Worm (Caenorhabditis elegans) whole organism, L3 larva: ENCODE measurements around the gene unc-23.

Source experiments
- R02D3.7 ChIP-seq: fragments of 150-350 bp; optimal IDR thresholded peaks from 2 replicates; lab custom pipeline; 2014; ENCODE audit warnings: missing biosample characterization, missing genetic modification characterization
- ZK546.5 ChIP-seq: sonication (generic microtip); optimal IDR thresholded peaks from 2 replicates; lab custom pipeline; 2017; ENCODE audit warnings: missing biosample characterization, missing genetic modification characterization
- aly-2 ChIP-seq: fragments of 150-350 bp; optimal IDR thresholded peaks from 2 replicates; lab custom pipeline; 2014; ENCODE audit warnings: missing biosample characterization, missing genetic modification characterization
- ama-1 ChIP-seq: fragments of 150-350 bp; optimal IDR thresholded peaks from 2 replicates; lab custom pipeline; 2018
- ceh-16 ChIP-seq: sonication (generic microtip); optimal IDR thresholded peaks from 2 replicates; lab custom pipeline; 2017; ENCODE audit warnings: missing biosample characterization, missing genetic modification characterization
- ceh-28 ChIP-seq: fragments of 150-350 bp; optimal IDR thresholded peaks from 2 replicates; lab custom pipeline; 2014; ENCODE audit warnings: missing biosample characterization, missing genetic modification reagents, missing genetic modification characterization
- ceh-82 ChIP-seq: fragments of 150-350 bp; optimal IDR thresholded peaks from 2 replicates; lab custom pipeline; 2014; ENCODE audit warnings: missing biosample characterization, missing genetic modification characterization
- ceh-9 ChIP-seq: sonication (generic microtip); optimal IDR thresholded peaks from 2 replicates; lab custom pipeline; 2018; ENCODE audit warnings: missing biosample characterization, missing genetic modification characterization
- daf-12 ChIP-seq: fragments of 150-350 bp; optimal IDR thresholded peaks from 2 replicates; lab custom pipeline; 2014; ENCODE audit warnings: missing biosample characterization, missing genetic modification reagents, missing genetic modification characterization
- egl-27 ChIP-seq: sonication (generic microtip); optimal IDR thresholded peaks from 4 replicates; lab custom pipeline; 2017; ENCODE audit warnings: missing biosample characterization, missing genetic modification reagents, missing genetic modification characterization
- egl-5 ChIP-seq: fragments of 150-350 bp; optimal IDR thresholded peaks from 2 replicates; lab custom pipeline; 2017; ENCODE audit warnings: missing biosample characterization, missing genetic modification reagents, missing genetic modification characterization, inconsistent platforms
- elt-1 ChIP-seq: fragments of 150-350 bp; optimal IDR thresholded peaks from 2 replicates; lab custom pipeline; 2014; ENCODE audit warnings: missing biosample characterization, missing genetic modification characterization
- elt-2 ChIP-seq: sonication (generic microtip); optimal IDR thresholded peaks from 2 replicates; lab custom pipeline; 2016; ENCODE audit warnings: missing genetic modification reagents, mild to moderate bottlenecking, missing genetic modification characterization, missing compliant biosample characterization
- elt-3 ChIP-seq, 3 experiments: fragments of 150-350 bp in 1 of 3; sonication (generic microtip) in 2 of 3; optimal IDR thresholded peaks; 2 replicates in 2 of 3; 4 replicates in 1 of 3; lab custom pipeline; 2014 to 2017; ENCODE audit warnings: missing biosample characterization in 3 of 3, missing genetic modification characterization in 3 of 3
- fkh-10 ChIP-seq: sonication (generic microtip); optimal IDR thresholded peaks from 2 replicates; lab custom pipeline; 2017; ENCODE audit warnings: missing biosample characterization, missing genetic modification reagents, missing genetic modification characterization
- fkh-2 ChIP-seq: fragments of 150-350 bp; optimal IDR thresholded peaks from 2 replicates; lab custom pipeline; 2014; ENCODE audit warnings: missing biosample characterization, missing genetic modification reagents, missing genetic modification characterization
- fos-1 ChIP-seq: fragments of 150-350 bp; optimal IDR thresholded peaks from 2 replicates; lab custom pipeline; 2014; ENCODE audit warnings: missing biosample characterization, missing genetic modification characterization
- hmg-11 ChIP-seq: sonication (generic microtip); optimal IDR thresholded peaks from 2 replicates; lab custom pipeline; 2016; ENCODE audit warnings: missing genetic modification characterization, missing compliant biosample characterization
- lin-15B ChIP-seq: fragments of 150-350 bp; optimal IDR thresholded peaks from 2 replicates; lab custom pipeline; 2014; ENCODE audit warnings: missing biosample characterization, missing genetic modification characterization
- lin-39 ChIP-seq: fragments of 150-350 bp; optimal IDR thresholded peaks from 2 replicates; lab custom pipeline; 2018; ENCODE audit warnings: missing biosample characterization, missing genetic modification reagents, missing genetic modification characterization
- lsy-12 ChIP-seq: sonication (generic microtip); optimal IDR thresholded peaks from 2 replicates; lab custom pipeline; 2016; ENCODE audit warnings: mild to moderate bottlenecking, missing genetic modification characterization, missing compliant biosample characterization
- mdl-1 ChIP-seq: fragments of 150-350 bp; optimal IDR thresholded peaks from 2 replicates; lab custom pipeline; 2014; ENCODE audit warnings: missing biosample characterization, missing genetic modification characterization
- mml-1 ChIP-seq: fragments of 150-350 bp; sonication (generic microtip); optimal IDR thresholded peaks from 3 replicates; lab custom pipeline; 2014; ENCODE audit warnings: missing biosample characterization, missing genetic modification characterization
- nfya-1 ChIP-seq: sonication (generic microtip); optimal IDR thresholded peaks from 2 replicates; lab custom pipeline; 2017; ENCODE audit warnings: missing genetic modification characterization, mild to moderate bottlenecking, missing compliant biosample characterization, antibody characterized with exemption, moderate library complexity; ENCODE audit not compliant: insufficient read depth
- nhr-11 ChIP-seq: fragments of 150-350 bp; optimal IDR thresholded peaks from 2 replicates; lab custom pipeline; 2014; ENCODE audit warnings: missing biosample characterization, missing genetic modification characterization
- nhr-23 ChIP-seq: fragments of 150-350 bp; optimal IDR thresholded peaks from 2 replicates; lab custom pipeline; 2014; ENCODE audit warnings: missing biosample characterization, missing genetic modification reagents, missing genetic modification characterization
- nhr-237 ChIP-seq: fragments of 150-350 bp; optimal IDR thresholded peaks from 2 replicates; lab custom pipeline; 2014; ENCODE audit warnings: missing biosample characterization, missing genetic modification characterization
- nhr-25 ChIP-seq: sonication (generic microtip); optimal IDR thresholded peaks from 2 replicates; lab custom pipeline; 2017; ENCODE audit warnings: missing biosample characterization, missing genetic modification characterization
- nhr-28 ChIP-seq: fragments of 150-350 bp; optimal IDR thresholded peaks from 2 replicates; lab custom pipeline; 2014; ENCODE audit warnings: missing biosample characterization, missing genetic modification characterization
- nhr-43 ChIP-seq: sonication (generic microtip); optimal IDR thresholded peaks from 2 replicates; lab custom pipeline; 2016; ENCODE audit warnings: mild to moderate bottlenecking, missing genetic modification characterization, missing compliant biosample characterization; ENCODE audit not compliant: poor library complexity, severe bottlenecking
- nhr-67 ChIP-seq: fragments of 150-350 bp; optimal IDR thresholded peaks from 2 replicates; lab custom pipeline; 2014; ENCODE audit warnings: missing biosample characterization, missing genetic modification characterization
- nhr-77 ChIP-seq: fragments of 150-350 bp; optimal IDR thresholded peaks from 2 replicates; lab custom pipeline; 2014; ENCODE audit warnings: missing biosample characterization, missing genetic modification characterization
- pha-4 ChIP-seq: fragments of 150-350 bp; optimal IDR thresholded peaks from 2 replicates; lab custom pipeline; 2014; ENCODE audit warnings: missing biosample characterization, missing genetic modification reagents, missing genetic modification characterization
- pqm-1 ChIP-seq: fragments of 150-350 bp; optimal IDR thresholded peaks from 2 replicates; lab custom pipeline; 2017; ENCODE audit warnings: missing biosample characterization, missing genetic modification characterization, inconsistent platforms
- sea-2 ChIP-seq: fragments of 150-350 bp; sonication (generic microtip); optimal IDR thresholded peaks from 4 replicates; lab custom pipeline; 2014; ENCODE audit warnings: missing biosample characterization, missing genetic modification reagents, missing genetic modification characterization
- snpc-4 ChIP-seq: fragments of 150-350 bp; optimal IDR thresholded peaks from 2 replicates; lab custom pipeline; 2014; ENCODE audit warnings: missing biosample characterization, missing genetic modification characterization
- tbx-2 ChIP-seq: sonication (generic microtip); optimal IDR thresholded peaks from 2 replicates; lab custom pipeline; 2016; ENCODE audit warnings: mild to moderate bottlenecking, missing genetic modification characterization, missing compliant biosample characterization
- unc-39 ChIP-seq: sonication (generic microtip); optimal IDR thresholded peaks from 4 replicates; lab custom pipeline; 2017; ENCODE audit warnings: missing biosample characterization, missing genetic modification characterization
- unc-62 ChIP-seq: fragments of 150-350 bp; sonication (generic microtip); optimal IDR thresholded peaks from 4 replicates; lab custom pipeline; 2014; ENCODE audit warnings: missing biosample characterization, missing genetic modification reagents, missing genetic modification characterization
- ztf-11 ChIP-seq: fragments of 150-350 bp; optimal IDR thresholded peaks from 2 replicates; lab custom pipeline; 2014; ENCODE audit warnings: missing biosample characterization, missing genetic modification characterization
- ztf-4 ChIP-seq: fragments of 150-350 bp; optimal IDR thresholded peaks from 2 replicates; lab custom pipeline; 2014; ENCODE audit warnings: missing biosample characterization, missing genetic modification characterization

Gene unc-23

ce11 chrV:8928967-8929366 is 7.2 kb upstream of the unc-23 start, which contains the start of gene H14N18.4:
Gene H14N18.4 (minus strand): TSS chrV:8928978.
- TF ChIP-seq nhr-77 (tag; lab: Kevin White, UChicago) (no peak), elt-1 (no peak), hmg-11 (no peak), fkh-10 (GFP tag; lab: Kevin White, UChicago) (no peak), nhr-237 (tag; lab: Kevin White, UChicago) (no peak), lsy-12 (no peak), ceh-16 (tag; lab: Kevin White, UChicago) (no peak), nfya-1 (no peak), elt-2 (tag; lab: Kevin White, UChicago) (no peak), elt-3 (tag; optimal IDR thresholded peaks at IDR 0.05; lab: Kevin White, UChicago) (no peak), lin-15B (no peak), ceh-82 (tag; lab: Kevin White, UChicago) (no peak), sea-2 (GFP tag; lab: Kevin White, UChicago) (no peak), R02D3.7 (tag; lab: Kevin White, UChicago) (no peak)

DNA sequence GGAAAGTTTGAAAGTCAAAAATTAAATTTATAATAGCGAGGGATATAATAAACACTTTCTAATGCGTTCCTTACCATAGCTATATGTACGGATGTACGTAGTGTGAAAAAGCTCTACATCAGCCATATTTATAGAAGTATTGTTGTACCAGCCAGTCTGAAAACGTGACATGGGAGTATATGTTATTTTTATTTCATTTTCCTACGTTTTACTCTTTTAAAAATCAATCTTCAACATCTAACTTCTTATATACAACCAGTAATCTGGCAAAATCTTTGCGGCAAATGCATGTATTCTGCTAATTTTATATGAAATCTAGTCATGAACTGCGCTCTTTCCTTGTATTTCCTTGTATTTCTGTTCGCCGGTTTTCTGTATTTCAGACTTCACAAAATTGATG is 3.8 kb upstream of the unc-23 start, which contains the start of gene H14N18.2:
Gene H14N18.2 (plus strand): TSS at position 301 of the 400 bp plus-strand sequence.
- TF ChIP-seq ZK546.5 (tag; lab: Kevin White, UChicago) (no peak), fos-1 (tag; lab: Kevin White, UChicago) (no peak)

- TF ChIP-seq elt-2 (tag; lab: Kevin White, UChicago), result peak; percentile 6
- no peak for TF ChIP-seq nhr-43
- peak; percentile 63 for TF ChIP-seq ama-1 (lab: Kevin White, UChicago)
- no peak for TF ChIP-seq ceh-28
- TF ChIP-seq R02D3.7 (tag; lab: Kevin White, UChicago), result no peak
- TF ChIP-seq ceh-9 (tag; lab: Kevin White, UChicago), result no peak
- no peak for TF ChIP-seq nhr-237 (tag; lab: Kevin White, UChicago)
- no peak for TF ChIP-seq nfya-1
- no peak for TF ChIP-seq mml-1
- TF ChIP-seq ceh-82 (tag; lab: Kevin White, UChicago), result no peak
- no peak for TF ChIP-seq elt-3 (tag; optimal IDR thresholded peaks at IDR 0.05; lab: Kevin White, UChicago)
- TF ChIP-seq ztf-4 (tag; lab: Kevin White, UChicago), result no peak
- TF ChIP-seq, all 47 proteins: peak for 2
These were observed 1.9 kb upstream of the unc-23 start for ce11 chrV:8934264-8934663.

- TF ChIP-seq R02D3.7 (tag; lab: Kevin White, UChicago), result no peak
- TF ChIP-seq sea-2 (GFP tag; lab: Kevin White, UChicago), result no peak
- no peak for TF ChIP-seq nhr-77 (tag; lab: Kevin White, UChicago)
- TF ChIP-seq nhr-67 (tag; lab: Kevin White, UChicago), result no peak
- no peak for TF ChIP-seq lsy-12
- peak; percentile 42 for TF ChIP-seq nhr-25 (tag; lab: Kevin White, UChicago)
- no peak for TF ChIP-seq ztf-4 (tag; lab: Kevin White, UChicago)
- no peak for TF ChIP-seq lin-39 (tag; lab: Kevin White, UChicago)
- no peak for TF ChIP-seq hmg-11
- TF ChIP-seq aly-2 (tag; lab: Kevin White, UChicago), result no peak
- TF ChIP-seq fkh-10 (GFP tag; lab: Kevin White, UChicago), result no peak
- peak; percentile 37 for TF ChIP-seq nhr-23 (tag; lab: Kevin White, UChicago)
- no peak for TF ChIP-seq fkh-2 (tag; lab: Kevin White, UChicago)
- no peak for TF ChIP-seq ceh-16 (tag; lab: Kevin White, UChicago)
- no peak for TF ChIP-seq daf-12 (tag; lab: Kevin White, UChicago)
- no peak for TF ChIP-seq nhr-237 (tag; lab: Kevin White, UChicago)
- TF ChIP-seq pqm-1 (tag; lab: Kevin White, UChicago), result no peak
- no peak for TF ChIP-seq egl-27
- no peak for TF ChIP-seq snpc-4
- TF ChIP-seq nfya-1, result peak; percentile 18
- TF ChIP-seq ceh-82 (tag; lab: Kevin White, UChicago), result no peak
- peak in 1 of 3 experiments; percentile 17 for TF ChIP-seq elt-3 (tag; optimal IDR thresholded peaks at IDR 0.05; lab: Kevin White, UChicago)
- TF ChIP-seq ceh-28, result no peak
- TF ChIP-seq fos-1 (tag; lab: Kevin White, UChicago), result no peak
- no peak for TF ChIP-seq unc-39 (tag; lab: Kevin White, UChicago)
- no peak for TF ChIP-seq ztf-11 (tag; lab: Kevin White, UChicago)
- peak; percentile 42 for TF ChIP-seq elt-2 (tag; lab: Kevin White, UChicago)
- TF ChIP-seq nhr-28 (tag; lab: Kevin White, UChicago), result no peak
- no peak for TF ChIP-seq egl-5
- no peak for TF ChIP-seq nhr-11
- TF ChIP-seq lin-15B, result no peak
- no peak for TF ChIP-seq pha-4 (tag; lab: Kevin White, UChicago)
- TF ChIP-seq mdl-1 (tag; lab: Kevin White, UChicago), result no peak
- TF ChIP-seq tbx-2, result no peak
- TF ChIP-seq unc-62 (GFP tag; lab: Kevin White, UChicago), result no peak
These were observed 1.1 kb upstream of the unc-23 start for ce11 chrV:8935104-8935503.
